Worm (Caenorhabditis elegans) whole organism, mixed stage, embryonic: Measurements from ENCODE around the gene fbxb-48.

Source experiments
- bed-3 ChIP-seq: fragments of 200-800 bp; sonication (Bioruptor generic); optimal IDR thresholded peaks from 3 replicates; lab custom pipeline; 2018; ENCODE audit warnings: mild to moderate bottlenecking, missing genetic modification characterization, moderate library complexity, missing compliant biosample characterization
- ceh-83 ChIP-seq: fragments of 200-800 bp; sonication (Bioruptor generic); optimal IDR thresholded peaks from 2 replicates; lab custom pipeline; 2018; ENCODE audit warnings: mild to moderate bottlenecking, missing genetic modification characterization, missing compliant biosample characterization
- ces-1 ChIP-seq: fragments of 150-350 bp; optimal IDR thresholded peaks from 2 replicates; lab custom pipeline; 2014; ENCODE audit warnings: missing biosample characterization, missing genetic modification reagents, missing genetic modification characterization
- elt-3 ChIP-seq: fragments of 150-350 bp; optimal IDR thresholded peaks from 2 replicates; lab custom pipeline; 2014; ENCODE audit warnings: missing biosample characterization, missing genetic modification characterization
- mls-2 ChIP-seq: sonication (generic microtip); optimal IDR thresholded peaks from 2 replicates; lab custom pipeline; 2016; ENCODE audit warnings: mild to moderate bottlenecking, missing genetic modification characterization, moderate library complexity, missing compliant biosample characterization
- nhr-237 ChIP-seq: fragments of 150-350 bp; optimal IDR thresholded peaks from 2 replicates; lab custom pipeline; 2014; ENCODE audit warnings: missing biosample characterization, missing genetic modification characterization
- nhr-28 ChIP-seq: fragments of 150-350 bp; optimal IDR thresholded peaks from 2 replicates; lab custom pipeline; 2014; ENCODE audit warnings: missing biosample characterization, missing genetic modification characterization
- nhr-76 ChIP-seq: sonication (generic microtip); optimal IDR thresholded peaks from 2 replicates; lab custom pipeline; 2017; ENCODE audit warnings: missing biosample characterization, missing genetic modification characterization
- pha-4 ChIP-seq: fragments of 150-350 bp; optimal IDR thresholded peaks from 2 replicates; lab custom pipeline; 2018; ENCODE audit warnings: missing biosample characterization, missing genetic modification reagents, missing genetic modification characterization
- unc-39 ChIP-seq: fragments of 150-350 bp; optimal IDR thresholded peaks from 2 replicates; lab custom pipeline; 2014; ENCODE audit warnings: missing biosample characterization, missing genetic modification characterization
- unc-62 ChIP-seq: fragments of 150-350 bp; optimal IDR thresholded peaks from 2 replicates; lab custom pipeline; 2014; ENCODE audit warnings: missing biosample characterization, missing genetic modification reagents, missing genetic modification characterization
- ztf-11 ChIP-seq: fragments of 150-350 bp; optimal IDR thresholded peaks from 2 replicates; lab custom pipeline; 2014; ENCODE audit warnings: missing biosample characterization, missing genetic modification characterization

ce11 chrII:1756582-1756981 is 37.5 kb upstream of the fbxb-48 start, which contains the start of gene fbxb-53:
- TF ChIP-seq unc-62 (no peak), nhr-76 (no peak), mls-2 (tag; lab: Kevin White, UChicago) (no peak), nhr-237 (tag; lab: Kevin White, UChicago) (no peak), nhr-28 (tag; lab: Kevin White, UChicago) (no peak), pha-4 (tag; lab: Kevin White, UChicago) (no peak), ztf-11 (no peak), elt-3 (tag; lab: Kevin White, UChicago) (no peak), ces-1 (GFP tag; lab: Kevin White, UChicago) (no peak), unc-39 (tag; lab: Kevin White, UChicago) (no peak), ceh-83 (no peak), bed-3 (GFP tag; lab: Kevin White, UChicago) (no peak)
